Fruit fly (Drosophila melanogaster) whole organism, embryonic: ENCODE measurements around the gene Mst98Ca.

ENCODE experiments used
- Abd-B ChIP-seq: fragments of 200-800 bp; sonication (Bioruptor generic); optimal IDR thresholded peaks from 2 replicates; lab custom pipeline; 2018; ENCODE audit warnings: missing biosample characterization, mild to moderate bottlenecking, missing genetic modification characterization, moderate library complexity
- CG10565 ChIP-seq: fragments of 200-800 bp; sonication (Bioruptor generic); optimal IDR thresholded peaks from 3 replicates; lab custom pipeline; 2016; ENCODE audit warnings: missing biosample characterization, mild to moderate bottlenecking, missing genetic modification characterization
- CG11093 ChIP-seq: fragments of 200-800 bp; sonication (Bioruptor generic); IDR thresholded peaks from 3 replicates; pipeline ENCODE4 v1.3.6; 2022; ENCODE audit warnings: missing biosample characterization, missing genetic modification characterization
- CG15073 ChIP-seq: fragments of 200-800 bp; sonication (Bioruptor generic); optimal IDR thresholded peaks from 2 replicates; lab custom pipeline; 2016; ENCODE audit warnings: missing biosample characterization, missing genetic modification characterization
- CG1602 ChIP-seq: fragments of 200-800 bp; sonication (Bioruptor generic); optimal IDR thresholded peaks from 3 replicates; lab custom pipeline; 2016; ENCODE audit warnings: missing biosample characterization, missing genetic modification characterization
- CG1603 ChIP-seq: fragments of 200-800 bp; sonication (Bioruptor generic); optimal IDR thresholded peaks from 2 replicates; lab custom pipeline; 2019; ENCODE audit warnings: missing biosample characterization, mild to moderate bottlenecking, missing genetic modification characterization, moderate library complexity
- CG17328 ChIP-seq: fragments of 200-800 bp; sonication (Bioruptor generic); IDR thresholded peaks from 2 replicates; pipeline ENCODE4 v1.3.6; 2022; ENCODE audit warnings: missing biosample characterization, missing genetic modification characterization
- CG17359 ChIP-seq: fragments of 200-800 bp; sonication (Bioruptor generic); optimal IDR thresholded peaks from 3 replicates; lab custom pipeline; 2018; ENCODE audit warnings: missing biosample characterization, mild to moderate bottlenecking, missing genetic modification characterization, moderate library complexity
- CG18764 ChIP-seq: fragments of 200-800 bp; sonication (Bioruptor generic); optimal IDR thresholded peaks from 3 replicates; lab custom pipeline; 2016; ENCODE audit warnings: missing biosample characterization, missing genetic modification characterization
- CG30020 ChIP-seq: fragments of 200-800 bp; optimal IDR thresholded peaks from 2 replicates; lab custom pipeline; 2019; ENCODE audit warnings: missing biosample characterization, mild to moderate bottlenecking, missing genetic modification characterization, moderate library complexity
- CG30403 ChIP-seq: fragments of 200-800 bp; sonication (Bioruptor generic); optimal IDR thresholded peaks from 3 replicates; lab custom pipeline; 2016; ENCODE audit warnings: missing biosample characterization, missing genetic modification characterization
- CG31441 ChIP-seq: fragments of 200-800 bp; sonication (Bioruptor generic); IDR thresholded peaks from 2 replicates; pipeline ENCODE4 v1.3.6; 2022; ENCODE audit warnings: missing biosample characterization, missing genetic modification characterization
- CG4404 ChIP-seq: fragments of 200-800 bp; sonication (Bioruptor generic); IDR thresholded peaks from 2 replicates; pipeline ENCODE4 v1.3.6; 2022; ENCODE audit warnings: missing biosample characterization, missing genetic modification characterization
- CG7928 ChIP-seq: fragments of 200-800 bp; sonication (Bioruptor generic); optimal IDR thresholded peaks from 2 replicates; lab custom pipeline; 2017; ENCODE audit warnings: missing biosample characterization, mild to moderate bottlenecking, missing genetic modification characterization
- CG9215 ChIP-seq: fragments of 200-800 bp; sonication (Bioruptor generic); IDR thresholded peaks from 2 replicates; pipeline ENCODE4 v1.3.6; 2022; ENCODE audit warnings: missing biosample characterization, missing genetic modification characterization
- CoRest ChIP-seq: fragments of 200-800 bp; sonication (Bioruptor generic); optimal IDR thresholded peaks from 3 replicates; lab custom pipeline; 2018; ENCODE audit warnings: missing biosample characterization, mild to moderate bottlenecking, missing genetic modification characterization, moderate library complexity
- Dad ChIP-seq: fragments of 200-800 bp; sonication (Bioruptor generic); optimal IDR thresholded peaks from 3 replicates; lab custom pipeline; 2016; ENCODE audit warnings: missing biosample characterization, missing genetic modification characterization
- Dfd ChIP-seq, 2 experiments: fragments of >200 bp; optimal IDR thresholded peaks; 2 replicates each; lab custom pipeline; 2017; ENCODE audit warnings: missing biosample characterization in 2 of 2, missing genetic modification characterization in 2 of 2
- Fer3 ChIP-seq: fragments of 200-800 bp; sonication (Bioruptor generic); optimal IDR thresholded peaks from 2 replicates; lab custom pipeline; 2018; ENCODE audit warnings: missing biosample characterization, mild to moderate bottlenecking, missing genetic modification characterization, moderate library complexity
- HHEX ChIP-seq: fragments of 200-800 bp; sonication (Bioruptor generic); optimal IDR thresholded peaks from 3 replicates; lab custom pipeline; 2017; ENCODE audit warnings: missing biosample characterization, mild to moderate bottlenecking, missing genetic modification characterization, missing genetic modification reagents
- Hand ChIP-seq: fragments of 200-800 bp; sonication (Bioruptor generic); optimal IDR thresholded peaks from 2 replicates; lab custom pipeline; 2017; ENCODE audit warnings: mild to moderate bottlenecking, missing biosample characterization, missing genetic modification reagents, missing genetic modification characterization
- Hmr ChIP-seq: fragments of 200-800 bp; sonication (Bioruptor generic); optimal IDR thresholded peaks from 3 replicates; lab custom pipeline; 2017; ENCODE audit warnings: mild to moderate bottlenecking, missing biosample characterization, missing genetic modification reagents, missing genetic modification characterization
- Lpt ChIP-seq: fragments of >200 bp; optimal IDR thresholded peaks from 2 replicates; lab custom pipeline; 2018; ENCODE audit warnings: missing biosample characterization, missing genetic modification characterization
- MBD-R2 ChIP-seq: fragments of 200-800 bp; sonication (Bioruptor generic); IDR thresholded peaks from 2 replicates; pipeline ENCODE4 v1.3.6; 2022; ENCODE audit warnings: missing biosample characterization, missing genetic modification characterization
- MTF-1 ChIP-seq: fragments of 200-800 bp; sonication (Bioruptor generic); optimal IDR thresholded peaks from 2 replicates; lab custom pipeline; 2018; ENCODE audit warnings: missing biosample characterization, mild to moderate bottlenecking, missing genetic modification characterization, borderline replicate concordance
- NK7.1 ChIP-seq: fragments of 200-800 bp; sonication (Bioruptor generic); optimal IDR thresholded peaks from 3 replicates; lab custom pipeline; 2016; ENCODE audit warnings: missing biosample characterization, missing genetic modification characterization
- PHDP ChIP-seq: fragments of 200-800 bp; sonication (Bioruptor generic); optimal IDR thresholded peaks from 3 replicates; lab custom pipeline; 2018; ENCODE audit warnings: missing biosample characterization, mild to moderate bottlenecking, missing genetic modification characterization, moderate library complexity
- Usf ChIP-seq: fragments of 200-800 bp; sonication (Bioruptor generic); optimal IDR thresholded peaks from 2 replicates; lab custom pipeline; 2017; ENCODE audit warnings: missing genotype, missing biosample characterization, missing genetic modification characterization
- Xbp1 ChIP-seq: fragments of 200-800 bp; sonication (Bioruptor generic); optimal IDR thresholded peaks from 3 replicates; lab custom pipeline; 2016; ENCODE audit warnings: missing biosample characterization, mild to moderate bottlenecking, missing genetic modification characterization
- ash1 ChIP-seq: fragments of 200-800 bp; sonication (Bioruptor generic); optimal IDR thresholded peaks from 2 replicates; lab custom pipeline; 2018; ENCODE audit warnings: missing biosample characterization, mild to moderate bottlenecking, missing genetic modification characterization
- dati ChIP-seq: fragments of 200-800 bp; sonication (Bioruptor generic); IDR thresholded peaks from 2 replicates; pipeline ENCODE4 v1.3.6; 2022; ENCODE audit warnings: missing biosample characterization, missing genetic modification characterization
- gcm2 ChIP-seq: fragments of 200-800 bp; sonication (Bioruptor generic); optimal IDR thresholded peaks from 2 replicates; lab custom pipeline; 2016; ENCODE audit warnings: missing biosample characterization, missing genetic modification characterization
- hbn ChIP-seq: fragments of 200-800 bp; sonication (Bioruptor generic); IDR thresholded peaks from 2 replicates; pipeline ENCODE4 v1.3.6; 2022; ENCODE audit warnings: missing biosample characterization, missing genetic modification characterization; ENCODE audit not compliant: partially characterized antibody
- luna ChIP-seq: fragments of 200-800 bp; sonication (Bioruptor generic); optimal IDR thresholded peaks from 2 replicates; lab custom pipeline; 2016; ENCODE audit warnings: missing biosample characterization, missing genetic modification characterization
- odd ChIP-seq: fragments of 200-800 bp; sonication (Bioruptor generic); optimal IDR thresholded peaks from 2 replicates; lab custom pipeline; 2017; ENCODE audit warnings: missing biosample characterization, mild to moderate bottlenecking, missing genetic modification characterization
- pb ChIP-seq: fragments of 200-800 bp; sonication (Bioruptor generic); optimal IDR thresholded peaks from 3 replicates; lab custom pipeline; 2016; ENCODE audit warnings: missing biosample characterization, missing genetic modification characterization
- pfk ChIP-seq: fragments of 200-800 bp; sonication (Bioruptor generic); optimal IDR thresholded peaks from 2 replicates; lab custom pipeline; 2018; ENCODE audit warnings: missing biosample characterization, mild to moderate bottlenecking, missing genetic modification characterization, moderate library complexity
- phol ChIP-seq: fragments of 200-800 bp; sonication (Bioruptor generic); optimal IDR thresholded peaks from 3 replicates; lab custom pipeline; 2018; ENCODE audit warnings: missing biosample characterization, mild to moderate bottlenecking, missing genetic modification characterization, moderate library complexity
- psq ChIP-seq: fragments of 200-800 bp; sonication (Bioruptor generic); optimal IDR thresholded peaks from 2 replicates; lab custom pipeline; 2017; ENCODE audit warnings: missing biosample characterization, missing genetic modification characterization
- sqz ChIP-seq: fragments of 200-800 bp; sonication (Bioruptor generic); optimal IDR thresholded peaks from 3 replicates; lab custom pipeline; 2018; ENCODE audit warnings: missing biosample characterization, mild to moderate bottlenecking, missing genetic modification characterization
- tna ChIP-seq: fragments of 200-800 bp; sonication (Bioruptor generic); IDR thresholded peaks from 2 replicates; pipeline ENCODE4 v1.3.6; 2022; ENCODE audit warnings: missing biosample characterization, missing genetic modification characterization; ENCODE audit not compliant: partially characterized antibody
- trem ChIP-seq: fragments of 200-800 bp; optimal IDR thresholded peaks from 3 replicates; lab custom pipeline; 2019; ENCODE audit warnings: missing biosample characterization, mild to moderate bottlenecking, missing genetic modification characterization, moderate library complexity
- usp ChIP-seq: fragments of >200 bp; optimal IDR thresholded peaks from 2 replicates; lab custom pipeline; 2017; ENCODE audit warnings: missing biosample characterization, missing genetic modification characterization

Gene Mst98Ca

dm6 chr3R:28305959-28306358 lies 14.8 kb downstream of the Mst98Ca start (continued):
- TF ChIP-seq sqz (GFP tag; lab: Kevin White, UChicago) (no peak), hbn (no peak), dati (no peak), Hmr (GFP tag; lab: Kevin White, UChicago) (no peak), Abd-B (GFP tag; lab: Kevin White, UChicago) (peak; percentile 38), usp (no peak), CG4404 (GFP tag; lab: Robert Waterston, UW) (no peak), gcm2 (GFP tag; lab: Kevin White, UChicago) (no peak), CG30020 (tag; lab: Kevin White, UChicago) (no peak), CG15073 (no peak), phol (no peak), psq (GFP tag; lab: Kevin White, UChicago) (no peak), PHDP (tag; lab: Kevin White, UChicago) (peak; percentile 14), CG11093 (no peak), Dfd (GFP tag; optimal IDR thresholded peaks at IDR 0.05; lab: Kevin White, UChicago) (no peak), CG18764 (GFP tag; lab: Kevin White, UChicago) (no peak), HHEX (no peak), Dad (GFP tag; lab: Kevin White, UChicago) (no peak), CG17328 (GFP tag; lab: Robert Waterston, UW) (0 out of 2 replicates have a peak, but pooled peaks have one; percentile 14), ash1 (GFP tag; lab: Kevin White, UChicago) (no peak), CoRest (tag; lab: Kevin White, UChicago) (no peak), CG17359 (tag; lab: Kevin White, UChicago) (peak; percentile 30), luna (GFP tag; lab: Kevin White, UChicago) (no peak), Xbp1 (GFP tag; lab: Kevin White, UChicago) (no peak), MBD-R2 (GFP tag; lab: Robert Waterston, UW) (no peak), CG10565 (no peak), NK7.1 (GFP tag; lab: Kevin White, UChicago) (no peak), Usf (GFP tag; lab: Kevin White, UChicago) (no peak), Fer3 (tag; lab: Kevin White, UChicago) (no peak), tna (GFP tag; lab: Robert Waterston, UW) (no peak), CG1602 (GFP tag; lab: Kevin White, UChicago) (no peak), Lpt (GFP tag; lab: Kevin White, UChicago) (no peak), CG9215 (GFP tag; lab: Robert Waterston, UW) (no peak), CG30403 (GFP tag; lab: Kevin White, UChicago) (peak; percentile 21), odd (GFP tag; lab: Kevin White, UChicago) (no peak), pb (no peak), CG31441 (GFP tag; lab: Robert Waterston, UW) (0 out of 2 replicates have a peak, but pooled peaks have one; percentile 21), CG1603 (tag; lab: Kevin White, UChicago) (no peak), MTF-1 (no peak), pfk (no peak), CG7928 (GFP tag; lab: Kevin White, UChicago) (no peak), trem (tag; lab: Kevin White, UChicago) (no peak), Hand (GFP tag; lab: Kevin White, UChicago) (no peak)
